Worm (Caenorhabditis elegans) whole organism, L2 larva: ENCODE results near the gene nas-21.
A peak's percentile ranks its signal among the peaks of the same experiment; 100 is the strongest.

ENCODE experiments used
- C34F6.9 ChIP-seq: fragments of 150-350 bp; optimal IDR thresholded peaks from 2 replicates; lab custom pipeline; 2014; ENCODE audit warnings: missing biosample characterization, missing genetic modification characterization
- F13H6.1 ChIP-seq: sonication (generic microtip); optimal IDR thresholded peaks from 2 replicates; lab custom pipeline; 2016; ENCODE audit warnings: missing genetic modification characterization, missing compliant biosample characterization
- R02D3.7 ChIP-seq: fragments of 150-350 bp; optimal IDR thresholded peaks from 2 replicates; lab custom pipeline; 2014; ENCODE audit warnings: missing biosample characterization, missing genetic modification characterization
- blmp-1 ChIP-seq: sonication (generic microtip); optimal IDR thresholded peaks from 2 replicates; lab custom pipeline; 2017; ENCODE audit warnings: missing genetic modification characterization, mild to moderate bottlenecking, missing compliant biosample characterization, antibody characterized with exemption, moderate library complexity; ENCODE audit not compliant: insufficient read depth
- ceh-16 ChIP-seq: fragments of 150-350 bp; optimal IDR thresholded peaks from 2 replicates; lab custom pipeline; 2014; ENCODE audit warnings: missing biosample characterization, missing genetic modification characterization
- ceh-82 ChIP-seq: fragments of 150-350 bp; optimal IDR thresholded peaks from 2 replicates; lab custom pipeline; 2014; ENCODE audit warnings: missing biosample characterization, missing genetic modification characterization
- crh-2 ChIP-seq: sonication (generic microtip); optimal IDR thresholded peaks from 2 replicates; lab custom pipeline; 2017; ENCODE audit warnings: missing biosample characterization, missing genetic modification characterization
- egl-27 ChIP-seq: sonication (generic microtip); optimal IDR thresholded peaks from 3 replicates; lab custom pipeline; 2017; ENCODE audit warnings: missing biosample characterization, missing genetic modification reagents, missing genetic modification characterization
- elt-1 ChIP-seq: fragments of 150-350 bp; optimal IDR thresholded peaks from 2 replicates; lab custom pipeline; 2014; ENCODE audit warnings: missing biosample characterization, missing genetic modification characterization
- fos-1 ChIP-seq: fragments of 150-350 bp; optimal IDR thresholded peaks from 2 replicates; lab custom pipeline; 2014; ENCODE audit warnings: missing biosample characterization, missing genetic modification characterization
- gmeb-1 ChIP-seq: fragments of 150-350 bp; optimal IDR thresholded peaks from 2 replicates; lab custom pipeline; 2014; ENCODE audit warnings: missing biosample characterization, missing genetic modification characterization
- lin-11 ChIP-seq: fragments of 150-350 bp; sonication (generic microtip); optimal IDR thresholded peaks from 2 replicates; lab custom pipeline; 2014; ENCODE audit warnings: missing biosample characterization, missing genetic modification characterization, inconsistent platforms, mixed read lengths
- lin-39 ChIP-seq: fragments of 150-350 bp; optimal IDR thresholded peaks from 2 replicates; lab custom pipeline; 2014; ENCODE audit warnings: missing biosample characterization, missing genetic modification reagents, missing genetic modification characterization
- lsy-2 ChIP-seq, 2 experiments: fragments of 150-350 bp in 1 of 2; sonication (generic microtip) in 1 of 2; optimal IDR thresholded peaks; 2 replicates each; lab custom pipeline; 2014 to 2017; ENCODE audit warnings: missing biosample characterization in 2 of 2, missing genetic modification characterization in 2 of 2
- mbf-1 ChIP-seq: sonication (generic microtip); optimal IDR thresholded peaks from 2 replicates; lab custom pipeline; 2017; ENCODE audit warnings: missing biosample characterization, missing genetic modification characterization
- mdl-1 ChIP-seq, 2 experiments: fragments of 150-350 bp in 1 of 2; sonication (generic microtip) in 1 of 2; optimal IDR thresholded peaks; 2 replicates each; lab custom pipeline; 2017; ENCODE audit warnings: missing biosample characterization in 2 of 2, missing genetic modification characterization in 2 of 2
- nhr-10 ChIP-seq: sonication (generic microtip); optimal IDR thresholded peaks from 2 replicates; lab custom pipeline; 2017; ENCODE audit warnings: missing biosample characterization, missing genetic modification characterization
- nhr-21 ChIP-seq: fragments of 150-350 bp; optimal IDR thresholded peaks from 2 replicates; lab custom pipeline; 2014; ENCODE audit warnings: missing biosample characterization, missing genetic modification characterization
- nhr-23 ChIP-seq: fragments of 150-350 bp; optimal IDR thresholded peaks from 2 replicates; lab custom pipeline; 2014; ENCODE audit warnings: missing biosample characterization, missing genetic modification reagents, missing genetic modification characterization
- nhr-237 ChIP-seq: fragments of 150-350 bp; optimal IDR thresholded peaks from 2 replicates; lab custom pipeline; 2014; ENCODE audit warnings: missing biosample characterization, missing genetic modification characterization
- nhr-25 ChIP-seq: fragments of 150-350 bp; sonication (generic microtip); optimal IDR thresholded peaks from 3 replicates; lab custom pipeline; 2014; ENCODE audit warnings: missing biosample characterization, missing genetic modification characterization
- peb-1 ChIP-seq: fragments of 150-350 bp; optimal IDR thresholded peaks from 2 replicates; lab custom pipeline; 2014; ENCODE audit warnings: missing biosample characterization, missing genetic modification characterization
- sem-4 ChIP-seq: fragments of 150-350 bp; optimal IDR thresholded peaks from 2 replicates; lab custom pipeline; 2014; ENCODE audit warnings: missing biosample characterization, missing genetic modification reagents, missing genetic modification characterization
- skn-1 ChIP-seq: sonication (generic microtip); optimal IDR thresholded peaks from 2 replicates; lab custom pipeline; 2017; ENCODE audit warnings: missing biosample characterization, missing genetic modification characterization
- sma-3 ChIP-seq: sonication (generic microtip); optimal IDR thresholded peaks from 2 replicates; lab custom pipeline; 2016; ENCODE audit warnings: missing genetic modification reagents, missing genetic modification characterization, missing compliant biosample characterization
- sma-9 ChIP-seq, 2 experiments: fragments of 150-350 bp in 1 of 2; sonication (generic microtip) in 1 of 2; optimal IDR thresholded peaks; 2 replicates each; lab custom pipeline; 2014 to 2016; ENCODE audit warnings: missing genetic modification characterization in 2 of 2, mild to moderate bottlenecking in 1 of 2, missing biosample characterization in 1 of 2, missing compliant biosample characterization in 1 of 2, missing genetic modification reagents in 1 of 2, moderate library complexity in 1 of 2
- unc-39 ChIP-seq: fragments of 150-350 bp; optimal IDR thresholded peaks from 2 replicates; lab custom pipeline; 2014; ENCODE audit warnings: missing biosample characterization, missing genetic modification characterization
- unc-55 ChIP-seq: fragments of 150-350 bp; sonication (generic microtip); optimal IDR thresholded peaks from 3 replicates; lab custom pipeline; 2014; ENCODE audit warnings: missing biosample characterization, missing genetic modification reagents, missing genetic modification characterization
- zag-1 ChIP-seq: fragments of 150-350 bp; optimal IDR thresholded peaks from 2 replicates; lab custom pipeline; 2014; ENCODE audit warnings: missing biosample characterization, missing genetic modification characterization
- ztf-1 ChIP-seq: fragments of 200-800 bp; sonication (Bioruptor generic); conservative IDR thresholded peaks from 2 replicates; pipeline ENCODE4 v1.3.6; 2022; ENCODE audit warnings: missing genetic modification characterization, missing compliant biosample characterization

nas-21 gene

ce11 chrV:11488288-11488687, 15.9 kb downstream of the nas-21 start:
- no peak for TF ChIP-seq skn-1 (tag; lab: Kevin White, UChicago)
- TF ChIP-seq blmp-1 (tag; lab: Kevin White, UChicago) = no peak
- TF ChIP-seq lsy-2 (tag; optimal IDR thresholded peaks at IDR 0.05; lab: Kevin White, UChicago) = no peak
- TF ChIP-seq mdl-1 (tag; optimal IDR thresholded peaks at IDR 0.05; lab: Kevin White, UChicago) = no peak
- no peak for TF ChIP-seq sma-3 (GFP tag; lab: Kevin White, UChicago)

- TF ChIP-seq mdl-1 (tag; optimal IDR thresholded peaks at IDR 0.05; lab: Kevin White, UChicago) (no peak), R02D3.7 (tag; lab: Kevin White, UChicago) (no peak), elt-1 (tag; lab: Kevin White, UChicago) (no peak), zag-1 (tag; lab: Kevin White, UChicago) (no peak), nhr-23 (no peak), C34F6.9 (no peak), egl-27 (tag; lab: Kevin White, UChicago) (no peak), nhr-25 (no peak), nhr-237 (tag; lab: Kevin White, UChicago) (no peak), ceh-82 (tag; lab: Kevin White, UChicago) (no peak), lin-11 (tag; lab: Kevin White, UChicago) (no peak), unc-55 (GFP tag; lab: Kevin White, UChicago) (no peak)
Observed at ce11 chrV:11490382-11490781, 18.0 kb downstream of the nas-21 start, which contains the start of gene dhs-19. Gene dhs-19, minus strand, starts transcription at chrV:11490482.

ce11 chrV:11492456-11492855, 20.1 kb downstream of the nas-21 start, which contains the start of gene T11F9.21:
Gene T11F9.21, plus strand, starts transcription at chrV:11492756.
- no peak for TF ChIP-seq elt-1 (tag; lab: Kevin White, UChicago)

ce11 chrV:11496283-11496682, 23.9 kb downstream of the nas-21 start, which contains the start of gene htrl-1:
Gene htrl-1, minus strand, starts transcription at chrV:11496383.
- TF ChIP-seq elt-1 (tag; lab: Kevin White, UChicago) = no peak
- no peak for TF ChIP-seq nhr-10 (tag; lab: Kevin White, UChicago)
- TF ChIP-seq lin-11 (tag; lab: Kevin White, UChicago) = no peak
- no peak for TF ChIP-seq gmeb-1 (tag; lab: Kevin White, UChicago)
- no peak for TF ChIP-seq crh-2 (tag; lab: Kevin White, UChicago)
- no peak for TF ChIP-seq peb-1 (tag; lab: Kevin White, UChicago)

- TF ChIP-seq nhr-25 = no peak
- TF ChIP-seq nhr-21 (tag; lab: Kevin White, UChicago) = no peak
- TF ChIP-seq lsy-2 (tag; optimal IDR thresholded peaks at IDR 0.05; lab: Kevin White, UChicago) = no peak
- TF ChIP-seq nhr-23 = no peak
- no peak for TF ChIP-seq sem-4 (tag; lab: Kevin White, UChicago)
- no peak for TF ChIP-seq lin-39 (tag; lab: Kevin White, UChicago)
- TF ChIP-seq ztf-1 = no peak
- no peak for TF ChIP-seq mbf-1 (tag; lab: Kevin White, UChicago)
- TF ChIP-seq unc-39 (tag; lab: Kevin White, UChicago) = no peak
- no peak for TF ChIP-seq ceh-16 (tag; lab: Kevin White, UChicago)
Observed at ce11 chrV:11497475-11497874, 25.1 kb downstream of the nas-21 start.

ce11 chrV:11499786-11500185, 27.4 kb downstream of the nas-21 start:
- TF ChIP-seq nhr-25 (no peak), lin-39 (tag; lab: Kevin White, UChicago) (no peak), blmp-1 (tag; lab: Kevin White, UChicago) (peak; percentile 48), sma-9 (GFP tag; optimal IDR thresholded peaks at IDR 0.05; lab: Kevin White, UChicago) (peak; percentile 14), sma-9 (tag; optimal IDR thresholded peaks at IDR 0.05; lab: Kevin White, UChicago) (no peak), sma-3 (GFP tag; lab: Kevin White, UChicago) (peak; percentile 30), C34F6.9 (no peak), fos-1 (tag; lab: Kevin White, UChicago) (peak; percentile 0), F13H6.1 (tag; lab: Kevin White, UChicago) (no peak)
